Worm (Caenorhabditis elegans) whole organism, L3 larva: ENCODE measurements around the gene thoc-2.

ENCODE experiments used
- aly-2 ChIP-seq: fragments of 150-350 bp; optimal IDR thresholded peaks from 2 replicates; lab custom pipeline; 2014; ENCODE audit warnings: missing biosample characterization, missing genetic modification characterization
- ama-1 ChIP-seq: fragments of 150-350 bp; optimal IDR thresholded peaks from 2 replicates; lab custom pipeline; 2018
- ceh-82 ChIP-seq: fragments of 150-350 bp; optimal IDR thresholded peaks from 2 replicates; lab custom pipeline; 2014; ENCODE audit warnings: missing biosample characterization, missing genetic modification characterization
- ceh-9 ChIP-seq: sonication (generic microtip); optimal IDR thresholded peaks from 2 replicates; lab custom pipeline; 2018; ENCODE audit warnings: missing biosample characterization, missing genetic modification characterization
- daf-12 ChIP-seq: fragments of 150-350 bp; optimal IDR thresholded peaks from 2 replicates; lab custom pipeline; 2014; ENCODE audit warnings: missing biosample characterization, missing genetic modification reagents, missing genetic modification characterization
- elt-1 ChIP-seq: fragments of 150-350 bp; optimal IDR thresholded peaks from 2 replicates; lab custom pipeline; 2014; ENCODE audit warnings: missing biosample characterization, missing genetic modification characterization
- elt-2 ChIP-seq: sonication (generic microtip); optimal IDR thresholded peaks from 2 replicates; lab custom pipeline; 2016; ENCODE audit warnings: missing genetic modification reagents, mild to moderate bottlenecking, missing genetic modification characterization, missing compliant biosample characterization
- elt-3 ChIP-seq, 3 experiments: fragments of 150-350 bp in 1 of 3; sonication (generic microtip) in 2 of 3; optimal IDR thresholded peaks; 2 replicates in 2 of 3; 4 replicates in 1 of 3; lab custom pipeline; 2014 to 2017; ENCODE audit warnings: missing biosample characterization in 3 of 3, missing genetic modification characterization in 3 of 3
- fkh-10 ChIP-seq: sonication (generic microtip); optimal IDR thresholded peaks from 2 replicates; lab custom pipeline; 2017; ENCODE audit warnings: missing biosample characterization, missing genetic modification reagents, missing genetic modification characterization
- fkh-2 ChIP-seq: fragments of 150-350 bp; optimal IDR thresholded peaks from 2 replicates; lab custom pipeline; 2014; ENCODE audit warnings: missing biosample characterization, missing genetic modification reagents, missing genetic modification characterization
- fos-1 ChIP-seq: fragments of 150-350 bp; optimal IDR thresholded peaks from 2 replicates; lab custom pipeline; 2014; ENCODE audit warnings: missing biosample characterization, missing genetic modification characterization
- hmg-11 ChIP-seq: sonication (generic microtip); optimal IDR thresholded peaks from 2 replicates; lab custom pipeline; 2016; ENCODE audit warnings: missing genetic modification characterization, missing compliant biosample characterization
- jun-1 ChIP-seq: fragments of 150-350 bp; optimal IDR thresholded peaks from 2 replicates; lab custom pipeline; 2014; ENCODE audit warnings: missing biosample characterization, missing genetic modification reagents, missing genetic modification characterization
- lin-15B ChIP-seq: fragments of 150-350 bp; optimal IDR thresholded peaks from 2 replicates; lab custom pipeline; 2014; ENCODE audit warnings: missing biosample characterization, missing genetic modification characterization
- mdl-1 ChIP-seq: fragments of 150-350 bp; optimal IDR thresholded peaks from 2 replicates; lab custom pipeline; 2014; ENCODE audit warnings: missing biosample characterization, missing genetic modification characterization
- nfya-1 ChIP-seq: sonication (generic microtip); optimal IDR thresholded peaks from 2 replicates; lab custom pipeline; 2017; ENCODE audit warnings: missing genetic modification characterization, mild to moderate bottlenecking, missing compliant biosample characterization, antibody characterized with exemption, moderate library complexity; ENCODE audit not compliant: insufficient read depth
- nhr-12 ChIP-seq: fragments of 150-350 bp; optimal IDR thresholded peaks from 2 replicates; lab custom pipeline; 2014; ENCODE audit warnings: missing biosample characterization, missing genetic modification characterization
- nhr-23 ChIP-seq: fragments of 150-350 bp; optimal IDR thresholded peaks from 2 replicates; lab custom pipeline; 2014; ENCODE audit warnings: missing biosample characterization, missing genetic modification reagents, missing genetic modification characterization
- nhr-237 ChIP-seq: fragments of 150-350 bp; optimal IDR thresholded peaks from 2 replicates; lab custom pipeline; 2014; ENCODE audit warnings: missing biosample characterization, missing genetic modification characterization
- nhr-25 ChIP-seq: sonication (generic microtip); optimal IDR thresholded peaks from 2 replicates; lab custom pipeline; 2017; ENCODE audit warnings: missing biosample characterization, missing genetic modification characterization
- nhr-28 ChIP-seq: fragments of 150-350 bp; optimal IDR thresholded peaks from 2 replicates; lab custom pipeline; 2014; ENCODE audit warnings: missing biosample characterization, missing genetic modification characterization
- nhr-43 ChIP-seq: sonication (generic microtip); optimal IDR thresholded peaks from 2 replicates; lab custom pipeline; 2016; ENCODE audit warnings: mild to moderate bottlenecking, missing genetic modification characterization, missing compliant biosample characterization; ENCODE audit not compliant: poor library complexity, severe bottlenecking
- nhr-67 ChIP-seq: fragments of 150-350 bp; optimal IDR thresholded peaks from 2 replicates; lab custom pipeline; 2014; ENCODE audit warnings: missing biosample characterization, missing genetic modification characterization
- nhr-76 ChIP-seq: fragments of 150-350 bp; sonication (generic microtip); optimal IDR thresholded peaks from 5 replicates; lab custom pipeline; 2014; ENCODE audit warnings: missing biosample characterization, missing genetic modification characterization
- nhr-77 ChIP-seq: fragments of 150-350 bp; optimal IDR thresholded peaks from 2 replicates; lab custom pipeline; 2014; ENCODE audit warnings: missing biosample characterization, missing genetic modification characterization
- pha-4 ChIP-seq: fragments of 150-350 bp; optimal IDR thresholded peaks from 2 replicates; lab custom pipeline; 2014; ENCODE audit warnings: missing biosample characterization, missing genetic modification reagents, missing genetic modification characterization
- pqm-1 ChIP-seq: fragments of 150-350 bp; optimal IDR thresholded peaks from 2 replicates; lab custom pipeline; 2017; ENCODE audit warnings: missing biosample characterization, missing genetic modification characterization, inconsistent platforms
- sea-2 ChIP-seq: fragments of 150-350 bp; sonication (generic microtip); optimal IDR thresholded peaks from 4 replicates; lab custom pipeline; 2014; ENCODE audit warnings: missing biosample characterization, missing genetic modification reagents, missing genetic modification characterization
- unc-39 ChIP-seq: sonication (generic microtip); optimal IDR thresholded peaks from 4 replicates; lab custom pipeline; 2017; ENCODE audit warnings: missing biosample characterization, missing genetic modification characterization
- zag-1 ChIP-seq: fragments of 150-350 bp; optimal IDR thresholded peaks from 2 replicates; lab custom pipeline; 2014; ENCODE audit warnings: missing biosample characterization, missing genetic modification characterization

thoc-2 gene

ce11 chrIII:6381584-6382391 is 13.9 kb downstream of the thoc-2 start, which contains the start of gene znf-622:
znf-622 (plus strand) TSS chrIII:6381634.
- no peak for TF ChIP-seq mdl-1 (tag; lab: Kevin White, UChicago)
- no peak for TF ChIP-seq fkh-2 (tag; lab: Kevin White, UChicago)
- no peak for TF ChIP-seq ceh-9 (tag; lab: Kevin White, UChicago)
- no peak for TF ChIP-seq elt-2 (tag; lab: Kevin White, UChicago)
- no peak for TF ChIP-seq lin-15B (tag; lab: Kevin White, UChicago)
- no peak for TF ChIP-seq nhr-237 (tag; lab: Kevin White, UChicago)
- no peak for TF ChIP-seq ceh-82 (tag; lab: Kevin White, UChicago)
- TF ChIP-seq nhr-43, result no peak
- TF ChIP-seq fos-1, result no peak
- TF ChIP-seq pqm-1 (tag; lab: Kevin White, UChicago), result no peak

DNA sequence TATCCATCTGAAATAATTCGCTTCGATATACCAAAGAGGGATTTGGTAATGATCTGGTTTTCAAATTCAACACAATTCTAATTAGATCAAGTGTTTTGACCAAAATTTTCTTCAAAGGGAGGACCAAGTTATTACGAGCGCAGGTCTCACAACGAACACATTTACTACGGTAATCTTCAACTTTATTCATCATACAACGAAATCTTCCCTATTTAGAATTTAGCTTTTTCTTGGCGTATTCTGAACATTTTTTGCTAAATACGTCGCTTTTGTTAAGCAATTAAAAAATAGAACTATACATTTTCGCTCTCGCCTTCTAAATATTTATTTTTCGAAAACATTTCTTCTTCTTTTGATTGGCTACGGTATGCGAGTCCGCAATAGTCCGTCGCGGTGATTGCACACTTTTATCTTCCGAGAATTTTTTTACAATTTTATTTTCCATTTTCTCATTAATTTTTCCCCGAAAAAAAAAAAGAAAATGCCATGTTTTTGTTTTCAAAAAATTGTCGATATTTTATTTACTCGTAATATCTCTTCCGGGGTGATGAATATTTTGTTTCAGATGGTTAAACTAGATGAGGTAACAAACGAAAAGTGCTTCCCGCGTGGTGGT is 15.3 kb downstream of the thoc-2 start, which contains the start of gene let-716:
let-716 (plus strand) TSS at position 566 of the 616 bp plus-strand sequence.
- TF ChIP-seq nhr-23, result peak; percentile 22
- TF ChIP-seq lin-15B (tag; lab: Kevin White, UChicago), result peak; percentile 24
- peak; percentile 7 for TF ChIP-seq elt-2 (tag; lab: Kevin White, UChicago)
- TF ChIP-seq nhr-67 (tag; lab: Kevin White, UChicago), result no peak
- TF ChIP-seq ama-1 (lab: Kevin White, UChicago), result no peak
- TF ChIP-seq pha-4 (tag; lab: Kevin White, UChicago), result no peak
- TF ChIP-seq, all 47 proteins: peak for 3

- no peak for TF ChIP-seq pqm-1 (tag; lab: Kevin White, UChicago)
- TF ChIP-seq nhr-77, result no peak
- no peak for TF ChIP-seq nhr-28 (tag; lab: Kevin White, UChicago)
- no peak for TF ChIP-seq pha-4 (tag; lab: Kevin White, UChicago)
- no peak for TF ChIP-seq jun-1 (tag; lab: Kevin White, UChicago)
- TF ChIP-seq aly-2 (tag; lab: Kevin White, UChicago), result no peak
- TF ChIP-seq, all 47 proteins: peak for 0
These were observed 21.7 kb downstream of the thoc-2 start, which contains the start of gene C16A3.2 for ce11 chrIII:6389533-6389932. C16A3.2 (plus strand) TSS chrIII:6389833.

DNA sequence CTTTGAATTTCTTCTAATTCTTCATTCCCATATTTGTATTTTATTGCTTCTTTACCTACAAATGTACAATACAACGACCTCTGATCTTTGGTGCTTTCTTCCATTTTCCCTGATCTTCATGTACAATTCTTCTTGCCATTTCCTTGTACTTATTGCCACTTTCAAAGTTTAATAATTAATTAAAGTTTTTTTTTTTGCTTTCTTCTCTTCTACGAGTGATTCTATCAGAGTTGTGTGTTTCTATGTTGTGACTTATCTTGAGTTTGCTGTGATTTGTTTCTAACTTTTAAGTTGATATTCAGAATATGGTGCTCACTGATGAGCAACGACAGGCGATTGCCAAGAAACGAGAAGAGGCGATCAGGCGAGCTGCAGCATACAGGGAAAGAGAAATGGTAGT is 22.8 kb downstream of the thoc-2 start, which contains the start of gene smrc-1:
smrc-1 (plus strand) TSS at position 301 of the 400 bp plus-strand sequence.
- TF ChIP-seq elt-1 (no peak), nhr-67 (tag; lab: Kevin White, UChicago) (no peak), sea-2 (GFP tag; lab: Kevin White, UChicago) (no peak), nhr-43 (no peak), zag-1 (tag; lab: Kevin White, UChicago) (no peak), unc-39 (no peak), ama-1 (lab: Kevin White, UChicago) (no peak), nhr-77 (no peak), elt-3 (tag; optimal IDR thresholded peaks at IDR 0.05; lab: Kevin White, UChicago) (no peak), daf-12 (tag; lab: Kevin White, UChicago) (no peak), fkh-2 (tag; lab: Kevin White, UChicago) (no peak), fkh-10 (GFP tag; lab: Kevin White, UChicago) (no peak), nfya-1 (tag; lab: Kevin White, UChicago) (no peak), hmg-11 (tag; lab: Kevin White, UChicago) (no peak), nhr-25 (no peak), nhr-12 (tag; lab: Kevin White, UChicago) (no peak), jun-1 (tag; lab: Kevin White, UChicago) (no peak), nhr-28 (tag; lab: Kevin White, UChicago) (no peak)

- TF ChIP-seq nhr-76 (tag; lab: Kevin White, UChicago), result no peak
These were observed 27.9 kb downstream of the thoc-2 start, which contains the start of gene oatr-1 for ce11 chrIII:6395706-6396232. oatr-1 (minus strand) TSS chrIII:6396182.
